Fruit fly (Drosophila melanogaster): ENCODE measurements around the gene Trc8.

Trc8 gene

dm6 chr3R:29546418-29546817 lies 42.8 kb upstream of the Trc8 start:
- TF ChIP-seq tap (tag; optimal IDR thresholded peaks at IDR 0.05): no peak
- no peak for TF ChIP-seq CG13296 (GFP tag; optimal IDR thresholded peaks at IDR 0.05)
- TF ChIP-seq caup (GFP tag; optimal IDR thresholded peaks at IDR 0.05; ENCODE audit: severe bottlenecking): no peak
- TF ChIP-seq D (optimal IDR thresholded peaks at IDR 0.05): peak; percentile 67
- TF ChIP-seq D (GFP tag; optimal IDR thresholded peaks at IDR 0.05): no peak
- no peak for TF ChIP-seq NC2α (GFP tag; optimal IDR thresholded peaks at IDR 0.05)
- no peak for TF ChIP-seq grau (tag; optimal IDR thresholded peaks at IDR 0.05)
- peak in 1 of 2 experiments; percentile 96 for TF ChIP-seq tll (GFP tag; optimal IDR thresholded peaks at IDR 0.05)
- no peak for TF ChIP-seq H2.0 (GFP tag; IDR thresholded peaks at IDR 0.05)

- TF ChIP-seq CG4424 (GFP tag; optimal IDR thresholded peaks at IDR 0.05): no peak
- TF ChIP-seq prd (optimal IDR thresholded peaks at IDR 0.05): no peak
- 0 out of 3 replicates have a peak, but pooled peaks have one; percentile 12 for TF ChIP-seq prd (GFP tag; IDR thresholded peaks at IDR 0.05)
- TF ChIP-seq D (optimal IDR thresholded peaks at IDR 0.05): peak; percentile 96
- no peak for TF ChIP-seq D (GFP tag; optimal IDR thresholded peaks at IDR 0.05)
- peak; percentile 69 for TF ChIP-seq zen (tag; optimal IDR thresholded peaks at IDR 0.05)
- peak in 1 of 2 experiments; percentile 37 for TF ChIP-seq tll (GFP tag; optimal IDR thresholded peaks at IDR 0.05)
These were observed 41.6 kb upstream of the Trc8 start for dm6 chr3R:29545163-29545562.

dm6 chr3R:29540948-29541741 lies 37.5 kb upstream of the Trc8 start:
- TF ChIP-seq ems (GFP tag; optimal IDR thresholded peaks at IDR 0.05): no peak
- no peak for TF ChIP-seq Nf-YA (GFP tag; IDR thresholded peaks at IDR 0.05)
- no peak for TF ChIP-seq amos (GFP tag; IDR thresholded peaks at IDR 0.05; ENCODE audit: partially characterized antibody)
- no peak for TF ChIP-seq Nf-YB (GFP tag; optimal IDR thresholded peaks at IDR 0.05)
- peak; percentile 23 for TF ChIP-seq CoRest (tag; optimal IDR thresholded peaks at IDR 0.05)
- no peak for TF ChIP-seq tup (GFP tag; optimal IDR thresholded peaks at IDR 0.05)
- no peak for TF ChIP-seq GATAe (GFP tag; conservative IDR thresholded peaks at IDR 0.05)
- no peak for TF ChIP-seq her (GFP tag; optimal IDR thresholded peaks at IDR 0.05)
- TF ChIP-seq phol (tag; optimal IDR thresholded peaks at IDR 0.05): peak; percentile 39
- peak; percentile 29; the same call in 1 of the 3 replicates for TF ChIP-seq CG17361 (GFP tag; IDR thresholded peaks at IDR 0.05)
- TF ChIP-seq Stat92E (GFP tag; optimal IDR thresholded peaks at IDR 0.05): no peak
- TF ChIP-seq Hsf (GFP tag; optimal IDR thresholded peaks at IDR 0.05): peak; percentile 18
- no peak for TF ChIP-seq luna (GFP tag; optimal IDR thresholded peaks at IDR 0.05)
- no peak for TF ChIP-seq nerfin-2 (GFP tag; IDR thresholded peaks at IDR 0.05; ENCODE audit: partially characterized antibody)
- TF ChIP-seq lab (GFP tag; optimal IDR thresholded peaks at IDR 0.05): no peak
- no peak for TF ChIP-seq psq (GFP tag; optimal IDR thresholded peaks at IDR 0.05)
- no peak for TF ChIP-seq CG1233 (GFP tag; optimal IDR thresholded peaks at IDR 0.05)
- no peak for TF ChIP-seq CG6272 (GFP tag; IDR thresholded peaks at IDR 0.05)
- TF ChIP-seq shn (GFP tag; optimal IDR thresholded peaks at IDR 0.05): no peak
- TF ChIP-seq CG7839 (tag; optimal IDR thresholded peaks at IDR 0.05): peak; percentile 30
- TF ChIP-seq emc (GFP tag; optimal IDR thresholded peaks at IDR 0.05): no peak
- no peak for TF ChIP-seq cad (GFP tag; optimal IDR thresholded peaks at IDR 0.05)
- TF ChIP-seq CG8089 (GFP tag; optimal IDR thresholded peaks at IDR 0.05): no peak
- no peak for TF ChIP-seq odd (GFP tag; optimal IDR thresholded peaks at IDR 0.05)
- peak; percentile 39; the same call in 1 of the 2 replicates for TF ChIP-seq CG10959 (GFP tag; IDR thresholded peaks at IDR 0.05)
- TF ChIP-seq Max (GFP tag; optimal IDR thresholded peaks at IDR 0.05): no peak
- TF ChIP-seq btn (GFP tag; optimal IDR thresholded peaks at IDR 0.05): no peak
- peak; percentile 41 for TF ChIP-seq CG17829 (tag; optimal IDR thresholded peaks at IDR 0.05)
- peak; percentile 15 for TF ChIP-seq fd96Cb (tag; optimal IDR thresholded peaks at IDR 0.05)
- TF ChIP-seq Blimp-1 (GFP tag; optimal IDR thresholded peaks at IDR 0.05): peak; percentile 3
- TF ChIP-seq CG10565 (GFP tag; optimal IDR thresholded peaks at IDR 0.05): no peak
- no peak for TF ChIP-seq org-1 (GFP tag; optimal IDR thresholded peaks at IDR 0.05)
